Worm (Caenorhabditis elegans) whole organism, L3 larva: ENCODE measurements around the gene Y25C1A.2.

ENCODE experiments used
- R02D3.7 ChIP-seq: fragments of 150-350 bp; optimal IDR thresholded peaks from 2 replicates; lab custom pipeline; 2014; ENCODE audit warnings: missing biosample characterization, missing genetic modification characterization
- ceh-82 ChIP-seq: fragments of 150-350 bp; optimal IDR thresholded peaks from 2 replicates; lab custom pipeline; 2014; ENCODE audit warnings: missing biosample characterization, missing genetic modification characterization
- daf-12 ChIP-seq: fragments of 150-350 bp; optimal IDR thresholded peaks from 2 replicates; lab custom pipeline; 2014; ENCODE audit warnings: missing biosample characterization, missing genetic modification reagents, missing genetic modification characterization
- egl-27 ChIP-seq: sonication (generic microtip); optimal IDR thresholded peaks from 4 replicates; lab custom pipeline; 2017; ENCODE audit warnings: missing biosample characterization, missing genetic modification reagents, missing genetic modification characterization
- egl-5 ChIP-seq: fragments of 150-350 bp; optimal IDR thresholded peaks from 2 replicates; lab custom pipeline; 2017; ENCODE audit warnings: missing biosample characterization, missing genetic modification reagents, missing genetic modification characterization, inconsistent platforms
- elt-1 ChIP-seq: fragments of 150-350 bp; optimal IDR thresholded peaks from 2 replicates; lab custom pipeline; 2014; ENCODE audit warnings: missing biosample characterization, missing genetic modification characterization
- elt-2 ChIP-seq: sonication (generic microtip); optimal IDR thresholded peaks from 2 replicates; lab custom pipeline; 2016; ENCODE audit warnings: missing genetic modification reagents, mild to moderate bottlenecking, missing genetic modification characterization, missing compliant biosample characterization
- elt-3 ChIP-seq, 3 experiments: fragments of 150-350 bp in 1 of 3; sonication (generic microtip) in 2 of 3; optimal IDR thresholded peaks; 2 replicates in 2 of 3; 4 replicates in 1 of 3; lab custom pipeline; 2014 to 2017; ENCODE audit warnings: missing biosample characterization in 3 of 3, missing genetic modification characterization in 3 of 3
- fkh-10 ChIP-seq: sonication (generic microtip); optimal IDR thresholded peaks from 2 replicates; lab custom pipeline; 2017; ENCODE audit warnings: missing biosample characterization, missing genetic modification reagents, missing genetic modification characterization
- fkh-2 ChIP-seq: fragments of 150-350 bp; optimal IDR thresholded peaks from 2 replicates; lab custom pipeline; 2014; ENCODE audit warnings: missing biosample characterization, missing genetic modification reagents, missing genetic modification characterization
- jun-1 ChIP-seq: fragments of 150-350 bp; optimal IDR thresholded peaks from 2 replicates; lab custom pipeline; 2014; ENCODE audit warnings: missing biosample characterization, missing genetic modification reagents, missing genetic modification characterization
- lin-15B ChIP-seq: fragments of 150-350 bp; optimal IDR thresholded peaks from 2 replicates; lab custom pipeline; 2014; ENCODE audit warnings: missing biosample characterization, missing genetic modification characterization
- lin-39 ChIP-seq: fragments of 150-350 bp; optimal IDR thresholded peaks from 2 replicates; lab custom pipeline; 2018; ENCODE audit warnings: missing biosample characterization, missing genetic modification reagents, missing genetic modification characterization
- lsy-12 ChIP-seq: sonication (generic microtip); optimal IDR thresholded peaks from 2 replicates; lab custom pipeline; 2016; ENCODE audit warnings: mild to moderate bottlenecking, missing genetic modification characterization, missing compliant biosample characterization
- mdl-1 ChIP-seq: fragments of 150-350 bp; optimal IDR thresholded peaks from 2 replicates; lab custom pipeline; 2014; ENCODE audit warnings: missing biosample characterization, missing genetic modification characterization
- mml-1 ChIP-seq: fragments of 150-350 bp; sonication (generic microtip); optimal IDR thresholded peaks from 3 replicates; lab custom pipeline; 2014; ENCODE audit warnings: missing biosample characterization, missing genetic modification characterization
- nhr-11 ChIP-seq: fragments of 150-350 bp; optimal IDR thresholded peaks from 2 replicates; lab custom pipeline; 2014; ENCODE audit warnings: missing biosample characterization, missing genetic modification characterization
- nhr-12 ChIP-seq: fragments of 150-350 bp; optimal IDR thresholded peaks from 2 replicates; lab custom pipeline; 2014; ENCODE audit warnings: missing biosample characterization, missing genetic modification characterization
- nhr-23 ChIP-seq: fragments of 150-350 bp; optimal IDR thresholded peaks from 2 replicates; lab custom pipeline; 2014; ENCODE audit warnings: missing biosample characterization, missing genetic modification reagents, missing genetic modification characterization
- nhr-25 ChIP-seq: sonication (generic microtip); optimal IDR thresholded peaks from 2 replicates; lab custom pipeline; 2017; ENCODE audit warnings: missing biosample characterization, missing genetic modification characterization
- nhr-28 ChIP-seq: fragments of 150-350 bp; optimal IDR thresholded peaks from 2 replicates; lab custom pipeline; 2014; ENCODE audit warnings: missing biosample characterization, missing genetic modification characterization
- nhr-67 ChIP-seq: fragments of 150-350 bp; optimal IDR thresholded peaks from 2 replicates; lab custom pipeline; 2014; ENCODE audit warnings: missing biosample characterization, missing genetic modification characterization
- nhr-77 ChIP-seq: fragments of 150-350 bp; optimal IDR thresholded peaks from 2 replicates; lab custom pipeline; 2014; ENCODE audit warnings: missing biosample characterization, missing genetic modification characterization
- pha-4 ChIP-seq: fragments of 150-350 bp; optimal IDR thresholded peaks from 2 replicates; lab custom pipeline; 2014; ENCODE audit warnings: missing biosample characterization, missing genetic modification reagents, missing genetic modification characterization
- pqm-1 ChIP-seq: fragments of 150-350 bp; optimal IDR thresholded peaks from 2 replicates; lab custom pipeline; 2017; ENCODE audit warnings: missing biosample characterization, missing genetic modification characterization, inconsistent platforms
- sea-2 ChIP-seq: fragments of 150-350 bp; sonication (generic microtip); optimal IDR thresholded peaks from 4 replicates; lab custom pipeline; 2014; ENCODE audit warnings: missing biosample characterization, missing genetic modification reagents, missing genetic modification characterization
- skn-1 ChIP-seq: fragments of 150-350 bp; optimal IDR thresholded peaks from 2 replicates; lab custom pipeline; 2014; ENCODE audit warnings: missing biosample characterization, missing genetic modification characterization
- snpc-4 ChIP-seq: fragments of 150-350 bp; optimal IDR thresholded peaks from 2 replicates; lab custom pipeline; 2014; ENCODE audit warnings: missing biosample characterization, missing genetic modification characterization
- tbx-2 ChIP-seq: sonication (generic microtip); optimal IDR thresholded peaks from 2 replicates; lab custom pipeline; 2016; ENCODE audit warnings: mild to moderate bottlenecking, missing genetic modification characterization, missing compliant biosample characterization
- unc-39 ChIP-seq: sonication (generic microtip); optimal IDR thresholded peaks from 4 replicates; lab custom pipeline; 2017; ENCODE audit warnings: missing biosample characterization, missing genetic modification characterization
- unc-62 ChIP-seq: fragments of 150-350 bp; sonication (generic microtip); optimal IDR thresholded peaks from 4 replicates; lab custom pipeline; 2014; ENCODE audit warnings: missing biosample characterization, missing genetic modification reagents, missing genetic modification characterization
- zag-1 ChIP-seq: fragments of 150-350 bp; optimal IDR thresholded peaks from 2 replicates; lab custom pipeline; 2014; ENCODE audit warnings: missing biosample characterization, missing genetic modification characterization
- ztf-4 ChIP-seq: fragments of 150-350 bp; optimal IDR thresholded peaks from 2 replicates; lab custom pipeline; 2014; ENCODE audit warnings: missing biosample characterization, missing genetic modification characterization

Y25C1A.2 gene

DNA sequence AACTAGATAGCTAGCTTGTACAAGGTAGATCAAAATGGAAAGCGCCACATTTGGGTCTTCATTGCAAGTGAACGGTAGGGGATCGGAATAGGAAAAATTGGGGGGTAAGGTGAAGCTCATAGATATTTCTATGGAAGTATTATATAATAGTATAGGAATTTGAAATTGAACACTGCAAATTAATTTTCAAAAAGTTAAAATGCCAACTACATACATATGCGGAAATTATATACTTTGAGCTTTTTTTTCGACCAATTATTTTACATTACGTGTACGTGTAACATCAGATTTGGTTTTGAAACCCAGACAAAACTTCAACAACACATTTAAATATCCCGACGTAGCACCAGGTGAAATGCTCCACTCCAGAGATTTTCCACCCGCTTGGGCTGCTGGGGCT lies 16.4 kb upstream of the Y25C1A.2 start, which contains the start of gene srg-23:
srg-23 (minus strand) TSS at position 101 of the 400 bp plus-strand sequence.
- no peak for TF ChIP-seq egl-5 (tag; lab: Kevin White, UChicago)
- no peak for TF ChIP-seq elt-3 (tag; optimal IDR thresholded peaks at IDR 0.05; lab: Kevin White, UChicago)
- TF ChIP-seq daf-12 (tag; lab: Kevin White, UChicago), result no peak
- no peak for TF ChIP-seq snpc-4 (tag; lab: Kevin White, UChicago)
- TF ChIP-seq fkh-10 (GFP tag; lab: Kevin White, UChicago), result no peak
- TF ChIP-seq nhr-28, result no peak
- TF ChIP-seq, all 47 proteins: peak for 0

ce11 chrII:3096857-3097256 lies 15.6 kb upstream of the Y25C1A.2 start, which contains the start of gene Y25C1A.14:
Gene Y25C1A.14, minus strand, starts transcription at chrII:3096957.
- TF ChIP-seq lsy-12 (tag; lab: Kevin White, UChicago) (no peak), unc-39 (no peak), nhr-12 (tag; lab: Kevin White, UChicago) (no peak), unc-62 (GFP tag; lab: Kevin White, UChicago) (no peak), pqm-1 (tag; lab: Kevin White, UChicago) (no peak)

DNA sequence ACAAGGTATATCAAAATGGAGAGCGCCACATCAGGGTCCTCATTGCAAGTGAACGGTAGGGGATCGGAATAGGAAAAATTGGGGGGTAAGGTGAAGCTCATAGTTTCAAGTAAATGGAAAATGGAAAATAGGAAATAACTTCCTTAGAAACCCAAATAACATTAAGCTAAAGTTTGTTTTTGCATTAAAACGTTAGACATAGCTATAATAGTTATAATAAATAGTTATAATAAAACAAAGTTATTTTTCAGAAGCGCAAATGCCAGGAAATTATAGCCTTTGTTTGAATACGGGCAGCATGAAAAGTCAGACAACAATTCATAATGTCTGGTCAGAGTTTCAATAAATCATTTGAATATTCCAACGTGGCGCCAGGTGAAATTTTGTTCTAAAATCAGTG lies 11.9 kb upstream of the Y25C1A.2 start, which contains the start of gene srg-24:
srg-24 (minus strand) TSS at position 101 of the 400 bp plus-strand sequence.
- TF ChIP-seq elt-2 (no peak), R02D3.7 (tag; lab: Kevin White, UChicago) (no peak), skn-1 (no peak), nhr-28 (no peak), sea-2 (GFP tag; lab: Kevin White, UChicago) (no peak), nhr-67 (no peak), ceh-82 (tag; lab: Kevin White, UChicago) (no peak), fkh-2 (no peak), tbx-2 (no peak), lin-15B (tag; lab: Kevin White, UChicago) (no peak)

- TF ChIP-seq unc-62 (GFP tag; lab: Kevin White, UChicago) (no peak), elt-3 (tag; optimal IDR thresholded peaks at IDR 0.05; lab: Kevin White, UChicago) (no peak), elt-2 (no peak), mml-1 (tag; lab: Kevin White, UChicago) (no peak), lin-39 (tag; lab: Kevin White, UChicago) (no peak), sea-2 (GFP tag; lab: Kevin White, UChicago) (no peak), mdl-1 (no peak), pha-4 (no peak), lin-15B (tag; lab: Kevin White, UChicago) (no peak)
Measured at ce11 chrII:3102018-3102417, 10.4 kb upstream of the Y25C1A.2 start, which contains the start of gene clec-121. Gene clec-121, plus strand, starts transcription at chrII:3102318.

DNA sequence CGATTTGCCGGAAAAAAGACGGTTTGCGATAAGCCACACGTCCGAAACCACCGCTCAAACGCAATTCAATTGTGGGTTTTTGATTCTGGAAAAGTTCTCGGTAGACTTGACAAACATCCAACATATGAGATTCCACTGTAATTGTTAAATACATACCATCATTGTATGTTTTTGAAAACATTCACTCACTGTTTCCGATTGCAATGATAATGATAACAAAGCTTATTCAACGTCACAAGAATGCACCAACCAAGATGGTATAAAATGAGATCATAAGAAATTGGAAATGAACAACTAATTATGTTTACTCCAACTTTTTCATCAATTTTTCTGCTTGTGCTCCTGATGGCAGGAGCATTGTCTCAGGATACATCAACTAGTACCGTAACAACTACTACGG lies 6.6 kb upstream of the Y25C1A.2 start, which contains the start of gene clec-122:
clec-122 (plus strand) TSS at position 301 of the 400 bp plus-strand sequence.
- TF ChIP-seq egl-5 (tag; lab: Kevin White, UChicago) (no peak), daf-12 (tag; lab: Kevin White, UChicago) (no peak), mdl-1 (no peak), R02D3.7 (tag; lab: Kevin White, UChicago) (no peak), nhr-25 (tag; lab: Kevin White, UChicago) (no peak), ztf-4 (tag; lab: Kevin White, UChicago) (no peak), lin-15B (tag; lab: Kevin White, UChicago) (no peak), nhr-77 (no peak), unc-62 (GFP tag; lab: Kevin White, UChicago) (no peak), sea-2 (GFP tag; lab: Kevin White, UChicago) (no peak), egl-27 (tag; lab: Kevin White, UChicago) (no peak), nhr-28 (no peak), nhr-23 (tag; lab: Kevin White, UChicago) (no peak), mml-1 (tag; lab: Kevin White, UChicago) (no peak), zag-1 (tag; lab: Kevin White, UChicago) (no peak), elt-1 (tag; lab: Kevin White, UChicago) (no peak), fkh-10 (GFP tag; lab: Kevin White, UChicago) (no peak), nhr-11 (tag; lab: Kevin White, UChicago) (no peak), jun-1 (tag; lab: Kevin White, UChicago) (no peak)
